Worm (Caenorhabditis elegans): ENCODE data around the gene C47D12.2.

C47D12.2 gene

DNA sequence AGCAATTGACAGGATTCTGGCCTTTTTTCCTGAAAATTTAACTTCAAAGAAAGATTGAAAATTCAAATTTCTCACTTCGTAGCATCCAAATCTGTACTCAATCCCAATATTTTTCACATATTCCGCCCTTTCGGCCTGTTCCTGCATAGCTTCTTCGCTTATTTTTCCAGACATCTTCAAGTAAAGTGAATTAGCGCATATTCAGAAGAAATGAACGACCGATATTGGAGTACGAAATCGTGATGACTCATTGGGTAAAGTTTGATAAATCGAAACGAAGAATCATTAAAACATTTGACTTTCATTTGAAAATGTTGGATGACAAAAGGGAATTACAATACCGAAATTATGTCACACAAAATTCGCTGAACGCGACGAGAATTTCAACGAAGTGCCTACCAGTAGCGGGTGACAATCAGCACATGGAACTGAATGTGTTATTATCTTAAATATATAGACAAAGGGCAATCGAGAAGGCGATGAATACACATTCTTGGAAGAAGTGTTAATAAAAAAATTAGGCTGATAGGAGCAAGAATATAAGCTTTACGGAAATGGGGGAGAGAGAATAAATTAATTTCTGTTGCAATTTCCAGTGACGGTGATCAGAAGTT is 25.0 kb upstream of the C47D12.2 start, which contains the start of gene coa-7 (continued):
- TF ChIP-seq ceh-32 (tag; optimal IDR thresholded peaks at IDR 0.05; ENCODE audit: poor library complexity) (no peak), rbr-2 (tag; optimal IDR thresholded peaks at IDR 0.05) (no peak), nhr-42 (GFP tag; IDR thresholded peaks at IDR 0.05) (no peak), nhr-111 (GFP tag; optimal IDR thresholded peaks at IDR 0.05) (no peak), spr-3 (GFP tag; optimal IDR thresholded peaks at IDR 0.05) (no peak), D1046.2 (GFP tag; IDR thresholded peaks at IDR 0.05) (no peak), ctbp-1 (GFP tag; IDR thresholded peaks at IDR 0.05) (peak; percentile 64; the same call in 1 of the 2 replicates)

- TF ChIP-seq hif-1 (tag; optimal IDR thresholded peaks at IDR 0.05): no peak
- peak; percentile 87 for TF ChIP-seq set-16 (GFP tag; IDR thresholded peaks at IDR 0.05)
These were observed 24.0 kb upstream of the C47D12.2 start for ce11 chrII:11652125-11652524.

DNA sequence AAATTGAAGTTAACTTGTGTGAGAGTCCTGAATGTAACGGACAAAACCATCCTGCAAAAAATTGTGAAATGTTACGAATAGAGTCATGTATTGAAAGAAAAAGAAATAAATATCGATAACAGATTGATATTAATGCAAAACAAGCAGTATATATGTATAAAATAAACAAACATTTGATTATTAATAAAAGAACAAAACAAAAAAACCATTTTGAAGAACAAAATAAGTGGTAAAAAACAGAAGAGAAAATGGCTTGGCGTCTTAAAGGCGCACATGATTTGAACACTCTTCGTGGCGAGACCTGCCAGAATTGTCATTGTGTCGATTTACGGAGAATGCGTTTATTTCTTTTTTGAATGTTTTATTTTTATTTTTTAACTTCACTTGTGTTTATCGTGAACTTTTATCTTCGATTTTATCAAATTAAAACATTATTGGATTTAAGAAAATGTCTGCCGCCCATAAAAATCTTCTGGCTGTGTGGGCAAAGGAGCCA is 23.4 kb upstream of the C47D12.2 start, which contains the start of the genes rad-23 and rpn-12:
Gene rad-23, minus strand, starts transcription at position 51 of the 496 bp plus-strand sequence.
Gene rpn-12, plus strand, starts transcription at position 446 of the 496 bp plus-strand sequence.
- TF ChIP-seq dve-1 (tag; optimal IDR thresholded peaks at IDR 0.05; ENCODE audit: insufficient read depth) (peak; percentile 44), ceh-62 (tag; optimal IDR thresholded peaks at IDR 0.05) (no peak), jun-1 (tag; optimal IDR thresholded peaks at IDR 0.05) (no peak), ctbp-1 (GFP tag; IDR thresholded peaks at IDR 0.05) (no peak), ZK546.5 (tag; optimal IDR thresholded peaks at IDR 0.05) (no peak), nhr-11 (tag; optimal IDR thresholded peaks at IDR 0.05) (no peak), Y75B8A.6 (GFP tag; IDR thresholded peaks at IDR 0.05) (no peak), Y5F2A.4 (GFP tag; optimal IDR thresholded peaks at IDR 0.05) (no peak), ZK337.2 (GFP tag; IDR thresholded peaks at IDR 0.05) (no peak), ceh-28 (tag; optimal IDR thresholded peaks at IDR 0.05) (no peak), hlh-30 (tag; optimal IDR thresholded peaks at IDR 0.05; ENCODE audit: insufficient read depth) (peak; percentile 85), unc-130 (GFP tag; optimal IDR thresholded peaks at IDR 0.05) (no peak), daf-16 (GFP tag; optimal IDR thresholded peaks at IDR 0.05) (no peak), daf-16 (tag; optimal IDR thresholded peaks at IDR 0.05) (peak; percentile 72), nhr-237 (tag; optimal IDR thresholded peaks at IDR 0.05) (no peak), snpc-4 (tag; optimal IDR thresholded peaks at IDR 0.05) (no peak), lir-3 (tag; optimal IDR thresholded peaks at IDR 0.05) (no peak), lin-38 (GFP tag; IDR thresholded peaks at IDR 0.05) (no peak), ztf-7 (tag; optimal IDR thresholded peaks at IDR 0.05) (no peak), aha-1 (tag) (peak; percentile 65), zag-1 (tag; optimal IDR thresholded peaks at IDR 0.05) (no peak), mxl-3 (GFP tag; optimal IDR thresholded peaks at IDR 0.05) (no peak), nhr-25 (tag; optimal IDR thresholded peaks at IDR 0.05; ENCODE audit: borderline replicate concordance, insufficient read depth) (peak; percentile 39), F44E2.7 (GFP tag; IDR thresholded peaks at IDR 0.05) (no peak), set-16 (GFP tag; IDR thresholded peaks at IDR 0.05) (no peak), mes-2 (tag; optimal IDR thresholded peaks at IDR 0.05; ENCODE audit: poor library complexity, severe bottlenecking) (peak; percentile 74), unc-39 (tag; optimal IDR thresholded peaks at IDR 0.05) (no peak), pha-4 (GFP tag; IDR thresholded peaks at IDR 0.05) (no peak), pha-4 (tag; optimal IDR thresholded peaks at IDR 0.05) (peak; percentile 75), dpl-1 (GFP tag; optimal IDR thresholded peaks at IDR 0.05) (peak; percentile 71), hif-1 (tag; optimal IDR thresholded peaks at IDR 0.05) (peak in 1 of 2 experiments; percentile 18), F49E8.2 (tag; optimal IDR thresholded peaks at IDR 0.05; ENCODE audit: borderline replicate concordance) (no peak), nhr-77 (tag; optimal IDR thresholded peaks at IDR 0.05) (peak; percentile 64), madf-9 (GFP tag; conservative IDR thresholded peaks at IDR 0.05) (no peak), T26A8.4 (GFP tag; IDR thresholded peaks at IDR 0.05) (no peak), mdl-1 (tag; optimal IDR thresholded peaks at IDR 0.05) (peak in 1 of 2 experiments; percentile 27), egl-27 (tag; optimal IDR thresholded peaks at IDR 0.05) (no peak), R02D3.7 (tag; optimal IDR thresholded peaks at IDR 0.05) (peak; percentile 81), daf-12 (tag; optimal IDR thresholded peaks at IDR 0.05) (no peak), egl-43 (GFP tag; IDR thresholded peaks at IDR 0.05) (no peak), nhr-102 (tag; optimal IDR thresholded peaks at IDR 0.05) (no peak)
